Fruit fly (Drosophila melanogaster) whole organism, adult: Measurements from ENCODE around the gene CG10710.

Source experiments
- CG11617 ChIP-seq: fragments of 200-800 bp; sonication (Bioruptor generic); optimal IDR thresholded peaks from 2 replicates; lab custom pipeline; 2017; ENCODE audit warnings: mild to moderate bottlenecking, missing biosample characterization, missing genetic modification reagents, missing genetic modification characterization
- CG12768 ChIP-seq: fragments of 200-800 bp; sonication (Bioruptor generic); optimal IDR thresholded peaks from 2 replicates; lab custom pipeline; 2017; ENCODE audit warnings: missing biosample characterization, missing genetic modification characterization, mild to moderate bottlenecking, moderate library complexity, missing genetic modification reagents
- CG14711 ChIP-seq: fragments of 200-800 bp; sonication (Bioruptor generic); optimal IDR thresholded peaks from 2 replicates; lab custom pipeline; 2018; ENCODE audit warnings: missing biosample characterization, mild to moderate bottlenecking, missing genetic modification characterization, moderate library complexity
- CG1620 ChIP-seq: fragments of 200-800 bp; sonication (Bioruptor generic); optimal IDR thresholded peaks from 2 replicates; lab custom pipeline; 2016; ENCODE audit warnings: missing biosample characterization, missing genetic modification characterization
- CG33017 ChIP-seq: fragments of 200-800 bp; sonication (Bioruptor generic); optimal IDR thresholded peaks from 2 replicates; lab custom pipeline; 2018; ENCODE audit warnings: missing biosample characterization, mild to moderate bottlenecking, missing genetic modification characterization, moderate library complexity
- CG5204 ChIP-seq: fragments of 200-800 bp; sonication (Bioruptor generic); optimal IDR thresholded peaks from 2 replicates; lab custom pipeline; 2016; ENCODE audit warnings: missing biosample characterization, missing genetic modification characterization
- CG7045 ChIP-seq: fragments of 200-800 bp; sonication (Bioruptor generic); optimal IDR thresholded peaks from 2 replicates; lab custom pipeline; 2017; ENCODE audit warnings: missing biosample characterization, mild to moderate bottlenecking, missing genetic modification characterization
- CG7101 ChIP-seq: fragments of 200-800 bp; sonication (Bioruptor generic); optimal IDR thresholded peaks from 2 replicates; lab custom pipeline; 2018; ENCODE audit warnings: missing biosample characterization, mild to moderate bottlenecking, missing genetic modification characterization, moderate library complexity
- Clk ChIP-seq: fragments of 200-800 bp; sonication (Bioruptor generic); optimal IDR thresholded peaks from 2 replicates; lab custom pipeline; 2017; ENCODE audit warnings: missing biosample characterization, missing genetic modification characterization
- Crg-1 ChIP-seq: fragments of 200-800 bp; sonication (Bioruptor generic); optimal IDR thresholded peaks from 2 replicates; lab custom pipeline; 2016; ENCODE audit warnings: missing biosample characterization, missing genetic modification characterization
- Hr96 ChIP-seq: fragments of 200-800 bp; sonication (Bioruptor generic); optimal IDR thresholded peaks from 2 replicates; lab custom pipeline; 2016; ENCODE audit warnings: missing biosample characterization, missing genetic modification characterization
- Mnt ChIP-seq: fragments of 200-800 bp; sonication (Bioruptor generic); optimal IDR thresholded peaks from 2 replicates; lab custom pipeline; 2016; ENCODE audit warnings: missing biosample characterization, mild to moderate bottlenecking, missing genetic modification characterization
- bab1 ChIP-seq: fragments of 200-800 bp; sonication (Bioruptor generic); optimal IDR thresholded peaks from 3 replicates; lab custom pipeline; 2019; ENCODE audit warnings: missing biosample characterization, mild to moderate bottlenecking, missing genetic modification characterization, moderate library complexity
- cic ChIP-seq: fragments of 200-800 bp; sonication (Bioruptor generic); optimal IDR thresholded peaks from 2 replicates; lab custom pipeline; 2017; ENCODE audit warnings: missing biosample characterization, mild to moderate bottlenecking, missing genetic modification characterization, moderate library complexity
- cnc ChIP-seq, 2 experiments: fragments of >200 bp; optimal IDR thresholded peaks; 2 replicates each; lab custom pipeline; 2017
- kay ChIP-seq: fragments of 200-800 bp; sonication (Bioruptor generic); peaks from one replicate; lab custom pipeline; 2016; ENCODE audit warnings: missing biosample characterization, missing genetic modification characterization, borderline replicate concordance
- ovo ChIP-seq: fragments of 200-800 bp; sonication (Bioruptor generic); optimal IDR thresholded peaks from 2 replicates; lab custom pipeline; 2016; ENCODE audit warnings: missing biosample characterization, missing genetic modification characterization
- pad ChIP-seq: fragments of 200-800 bp; sonication (Bioruptor generic); optimal IDR thresholded peaks from 3 replicates; lab custom pipeline; 2017; ENCODE audit warnings: missing biosample characterization, missing genetic modification characterization, mild to moderate bottlenecking, moderate library complexity, missing genetic modification reagents
- tj ChIP-seq: fragments of 200-800 bp; sonication (Bioruptor generic); optimal IDR thresholded peaks from 3 replicates; lab custom pipeline; 2017; ENCODE audit warnings: missing biosample characterization, mild to moderate bottlenecking, missing genetic modification characterization, moderate library complexity
- toe ChIP-seq: fragments of 200-800 bp; sonication (Bioruptor generic); optimal IDR thresholded peaks from 2 replicates; lab custom pipeline; 2016; ENCODE audit warnings: missing biosample characterization, missing genetic modification characterization

The CG10710 gene

DNA sequence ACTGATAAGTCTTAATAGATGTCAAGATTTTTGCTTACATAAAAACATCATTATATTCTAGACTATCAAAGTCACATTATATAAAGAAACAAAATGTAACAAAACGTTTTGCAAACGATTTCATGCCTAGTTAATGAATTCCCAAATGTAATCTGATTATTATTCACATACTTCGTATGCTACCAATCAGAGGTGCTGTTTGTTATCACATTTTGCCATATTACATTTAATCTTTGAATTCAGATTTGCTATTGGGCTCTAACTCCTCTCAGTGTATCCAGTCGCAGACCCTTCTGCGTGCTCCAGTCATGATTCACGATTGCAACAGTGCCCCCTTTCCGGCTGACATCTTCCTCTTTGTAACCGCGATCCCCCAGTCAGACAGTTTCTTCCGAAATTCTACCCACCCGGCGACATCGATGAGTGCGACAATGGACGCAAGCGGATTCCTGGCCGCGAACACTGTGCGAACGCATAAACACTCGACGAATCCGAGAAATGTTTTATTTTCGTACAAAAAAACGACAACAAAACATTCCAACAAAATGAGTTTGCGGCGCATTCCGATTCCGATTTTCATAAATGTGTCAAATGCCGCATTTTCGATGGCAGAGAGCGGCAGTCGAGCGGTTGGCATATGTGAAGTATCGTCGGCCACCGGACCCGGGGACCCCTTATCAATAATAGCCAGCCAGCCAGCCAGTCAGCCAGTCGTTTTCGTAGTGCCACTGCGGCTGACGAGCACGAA, 31.1 kb downstream of the CG10710 start:
- TF ChIP-seq CG12768 (no peak), CG11617 (GFP tag; lab: Kevin White, UChicago) (no peak), CG14711 (tag; lab: Kevin White, UChicago) (no peak), cic (no peak), toe (GFP tag; lab: Kevin White, UChicago) (no peak), Hr96 (GFP tag; lab: Kevin White, UChicago) (no peak), CG5204 (GFP tag; lab: Kevin White, UChicago) (no peak), ovo (GFP tag; lab: Kevin White, UChicago) (no peak)

DNA sequence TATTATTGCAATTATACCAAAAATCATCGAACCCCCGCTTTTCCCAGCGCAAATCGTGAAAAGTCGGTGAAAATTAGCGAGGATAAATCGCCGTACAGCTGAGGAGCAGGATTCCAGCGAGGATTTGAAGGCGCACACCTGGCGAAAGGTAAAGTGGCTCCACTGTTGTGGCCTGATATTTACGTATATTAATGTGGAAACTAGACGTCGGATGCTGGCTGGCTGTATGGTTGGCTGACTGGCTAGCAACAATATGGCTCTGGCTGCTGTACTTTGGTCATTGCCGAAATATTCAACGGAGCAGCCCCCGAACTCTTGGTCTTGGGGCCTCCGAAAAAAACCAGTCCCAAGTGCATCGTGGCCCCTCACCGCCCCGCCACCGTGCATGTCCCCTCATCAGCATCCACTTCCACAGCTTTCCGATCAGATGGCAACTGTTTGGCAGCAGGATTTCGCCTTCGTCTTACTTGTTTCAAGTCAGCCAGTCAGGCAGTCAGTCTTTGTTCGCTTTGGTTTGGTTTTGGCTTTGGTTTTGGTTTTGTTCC, 32.5 kb downstream of the CG10710 start:
- no peak for TF ChIP-seq CG11617 (GFP tag; lab: Kevin White, UChicago)
- TF ChIP-seq CG7045: no peak

DNA sequence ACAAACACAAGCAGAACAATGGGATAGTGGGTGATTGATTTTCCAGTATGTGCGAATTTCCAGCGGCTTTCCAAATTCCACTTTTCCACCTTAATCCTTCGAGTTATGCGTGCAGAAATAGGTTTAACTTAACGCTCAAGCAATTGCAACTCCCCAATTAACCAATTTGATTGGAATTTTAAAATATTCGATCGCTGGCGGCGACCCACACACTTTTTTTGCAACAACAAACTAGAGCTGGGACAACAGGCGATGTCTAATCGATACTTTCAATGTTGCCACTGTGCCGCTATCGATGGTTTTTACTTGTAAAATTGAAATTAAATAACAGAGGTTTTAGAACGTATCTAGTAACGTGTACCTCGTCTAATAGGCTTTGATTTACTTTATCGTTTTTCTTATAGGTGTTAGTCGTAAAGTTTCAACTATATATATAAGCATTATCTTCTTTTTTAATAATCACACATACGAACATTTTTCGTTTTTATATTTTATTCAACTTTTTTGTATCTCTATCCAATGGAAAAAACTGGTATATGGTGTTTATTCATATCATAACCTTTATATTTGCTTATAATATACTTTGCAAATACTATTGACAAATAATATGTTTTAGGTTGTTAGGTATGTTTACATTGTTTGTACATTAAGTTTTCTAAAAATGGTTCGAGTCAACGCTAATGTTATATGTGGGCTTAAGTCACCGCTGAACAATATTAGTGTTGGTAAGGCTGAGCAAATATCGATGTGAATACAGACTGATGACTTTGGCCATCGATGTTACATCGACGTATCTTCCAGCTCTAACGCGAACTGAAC, 33.2 kb downstream of the CG10710 start, which contains the start of the genes Abp1 and Tgi:
Gene Abp1, minus strand, starts transcription at position 240 of the 819 bp plus-strand sequence.
Gene Tgi, plus strand, starts transcription at position 757 of the 819 bp plus-strand sequence.
- TF ChIP-seq kay (GFP tag; lab: Kevin White, UChicago) (no peak), bab1 (GFP tag; lab: Kevin White, UChicago) (peak; percentile 10), CG11617 (GFP tag; lab: Kevin White, UChicago) (no peak), Clk (GFP tag; lab: Kevin White, UChicago) (no peak), CG12768 (no peak), CG33017 (tag; lab: Kevin White, UChicago) (no peak), Hr96 (GFP tag; lab: Kevin White, UChicago) (peak; percentile 6), cic (no peak), pad (peak; percentile 31), CG7045 (no peak), CG1620 (GFP tag; lab: Kevin White, UChicago) (peak; percentile 61), Crg-1 (GFP tag; lab: Kevin White, UChicago) (no peak), CG5204 (GFP tag; lab: Kevin White, UChicago) (no peak), CG7101 (tag; lab: Kevin White, UChicago) (peak; percentile 39), CG14711 (tag; lab: Kevin White, UChicago) (no peak), toe (GFP tag; lab: Kevin White, UChicago) (peak; percentile 31), tj (GFP tag; lab: Kevin White, UChicago) (no peak), cnc (optimal IDR thresholded peaks at IDR 0.05; lab: Kevin White, UChicago) (no peak), ovo (GFP tag; lab: Kevin White, UChicago) (no peak), Mnt (GFP tag; lab: Kevin White, UChicago) (peak; percentile 13)

DNA sequence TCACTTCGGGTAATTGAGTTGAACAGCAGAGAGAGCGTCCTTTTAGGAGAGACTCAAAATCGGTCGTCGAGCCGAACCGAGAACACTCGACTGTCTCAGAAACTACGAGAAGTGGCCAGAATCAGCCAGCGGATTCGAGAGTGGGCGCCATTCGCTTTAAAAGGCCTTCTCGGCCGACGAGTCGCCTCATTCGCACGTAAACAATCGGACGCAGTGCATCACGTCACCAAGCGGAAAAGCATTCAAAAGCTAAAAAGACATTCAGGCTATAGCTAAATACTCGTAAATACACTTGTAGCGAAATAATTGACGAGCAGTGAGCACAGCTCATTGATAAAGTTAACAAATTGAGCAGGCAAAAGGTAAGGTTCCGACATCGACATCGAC, 39.2 kb downstream of the CG10710 start:
- TF ChIP-seq pad (no peak), cic (peak; percentile 94), kay (GFP tag; lab: Kevin White, UChicago) (no peak), CG12768 (no peak), CG33017 (tag; lab: Kevin White, UChicago) (no peak), CG14711 (tag; lab: Kevin White, UChicago) (no peak), toe (GFP tag; lab: Kevin White, UChicago) (no peak), CG1620 (GFP tag; lab: Kevin White, UChicago) (no peak), Hr96 (GFP tag; lab: Kevin White, UChicago) (peak; percentile 21), CG11617 (GFP tag; lab: Kevin White, UChicago) (peak; percentile 7), tj (GFP tag; lab: Kevin White, UChicago) (no peak), Clk (GFP tag; lab: Kevin White, UChicago) (no peak), Mnt (GFP tag; lab: Kevin White, UChicago) (peak; percentile 37), bab1 (GFP tag; lab: Kevin White, UChicago) (peak; percentile 19), CG7101 (tag; lab: Kevin White, UChicago) (peak; percentile 21)

DNA sequence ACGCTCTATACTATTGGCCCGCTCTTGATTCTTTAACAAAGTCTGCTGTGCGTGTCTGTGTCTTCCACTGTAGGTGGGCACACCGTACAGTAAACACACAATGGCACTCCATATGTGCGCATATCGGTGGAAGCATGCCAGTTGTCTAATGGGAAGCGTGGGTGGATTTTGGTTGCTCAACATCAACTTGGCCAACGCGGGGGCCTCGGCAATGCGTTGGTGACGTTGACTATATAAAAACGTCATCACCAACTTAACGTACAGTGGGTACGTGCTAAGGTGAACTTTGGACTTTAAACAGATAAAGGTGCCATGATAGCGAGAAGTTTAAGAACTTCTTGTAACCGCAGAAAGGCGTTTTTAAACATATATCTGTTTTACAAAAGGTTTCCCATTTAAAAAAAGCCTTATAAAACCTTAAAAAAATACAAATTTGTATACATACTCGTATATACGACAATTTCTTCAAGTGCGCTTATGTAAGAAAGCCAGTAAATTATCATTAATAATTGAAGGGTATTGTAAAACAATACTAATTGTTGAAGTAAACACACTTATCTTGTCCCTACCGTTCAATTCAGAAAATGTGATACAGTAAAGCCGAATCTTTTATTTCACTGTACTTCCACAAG, 39.7 kb downstream of the CG10710 start:
- TF ChIP-seq CG12768 (peak; percentile 69), CG33017 (tag; lab: Kevin White, UChicago) (peak; percentile 56), pad (peak; percentile 7), kay (GFP tag; lab: Kevin White, UChicago) (no peak), cnc (optimal IDR thresholded peaks at IDR 0.05; lab: Kevin White, UChicago) (no peak), Clk (GFP tag; lab: Kevin White, UChicago) (no peak), ovo (GFP tag; lab: Kevin White, UChicago) (no peak), CG11617 (GFP tag; lab: Kevin White, UChicago) (peak; percentile 67), bab1 (GFP tag; lab: Kevin White, UChicago) (no peak), Crg-1 (GFP tag; lab: Kevin White, UChicago) (no peak), cic (no peak), CG7045 (peak; percentile 76), CG1620 (GFP tag; lab: Kevin White, UChicago) (no peak), tj (GFP tag; lab: Kevin White, UChicago) (no peak), CG5204 (GFP tag; lab: Kevin White, UChicago) (peak; percentile 80), CG7101 (tag; lab: Kevin White, UChicago) (peak; percentile 13), Mnt (GFP tag; lab: Kevin White, UChicago) (no peak), Hr96 (GFP tag; lab: Kevin White, UChicago) (peak; percentile 60), toe (GFP tag; lab: Kevin White, UChicago) (peak; percentile 61), CG14711 (tag; lab: Kevin White, UChicago) (peak; percentile 12)
